Fruit fly (Drosophila melanogaster) Kc167 (cell line): ENCODE results near the gene AdipoR.

Experiments
- Myc ChIP-seq: fragments of >200 bp; optimal IDR thresholded peaks from 2 replicates; lab custom pipeline; 2017; ENCODE audit warnings: missing external identifiers
- Sin3A ChIP-seq: fragments of >200 bp; optimal IDR thresholded peaks from 2 replicates; lab custom pipeline; 2018; ENCODE audit warnings: missing external identifiers
- h ChIP-seq: fragments of >200 bp; optimal IDR thresholded peaks from 3 replicates; lab custom pipeline; 2018; ENCODE audit warnings: missing external identifiers
- insv ChIP-seq: fragments of >200 bp; optimal IDR thresholded peaks from 3 replicates; lab custom pipeline; 2018; ENCODE audit warnings: missing external identifiers
- psq ChIP-seq: fragments of >200 bp; optimal IDR thresholded peaks from 2 replicates; lab custom pipeline; 2017; ENCODE audit warnings: missing external identifiers
- ttk ChIP-seq: sonication (Bioruptor generic); optimal IDR thresholded peaks from 2 replicates; lab custom pipeline; 2017; ENCODE audit warnings: missing external identifiers

The AdipoR gene

dm6 chr3R:22576979-22577378, 29.3 kb upstream of the AdipoR start:
- TF ChIP-seq h (lab: Kevin White, UChicago): no peak

- no peak for TF ChIP-seq psq (lab: Kevin White, UChicago)
- no peak for TF ChIP-seq ttk (lab: Kevin White, UChicago)
- TF ChIP-seq Myc (lab: Kevin White, UChicago): no peak
- TF ChIP-seq Sin3A: no peak
- TF ChIP-seq h (lab: Kevin White, UChicago): no peak
- TF ChIP-seq insv: no peak
Observed at dm6 chr3R:22576096-22576697, 28.6 kb upstream of the AdipoR start.

- no peak for TF ChIP-seq ttk (lab: Kevin White, UChicago)
- TF ChIP-seq Myc (lab: Kevin White, UChicago): no peak
- no peak for TF ChIP-seq h (lab: Kevin White, UChicago)
- TF ChIP-seq insv: no peak
- no peak for TF ChIP-seq psq (lab: Kevin White, UChicago)
- TF ChIP-seq Sin3A: no peak
Observed at dm6 chr3R:22573590-22573989, 25.9 kb upstream of the AdipoR start.

- TF ChIP-seq ttk (lab: Kevin White, UChicago): no peak
- TF ChIP-seq psq (lab: Kevin White, UChicago): no peak
- TF ChIP-seq Sin3A: no peak
- TF ChIP-seq insv: no peak
- TF ChIP-seq h (lab: Kevin White, UChicago): no peak
- TF ChIP-seq Myc (lab: Kevin White, UChicago): no peak
Observed at dm6 chr3R:22569888-22570287, 22.2 kb upstream of the AdipoR start, which contains the start of gene CG33110. Gene CG33110 (plus strand): TSS chr3R:22570188.

dm6 chr3R:22568508-22568907, 20.9 kb upstream of the AdipoR start:
- TF ChIP-seq Sin3A: no peak
- TF ChIP-seq ttk (lab: Kevin White, UChicago): no peak
- no peak for TF ChIP-seq psq (lab: Kevin White, UChicago)
- TF ChIP-seq insv: no peak
- TF ChIP-seq Myc (lab: Kevin White, UChicago): no peak
- TF ChIP-seq h (lab: Kevin White, UChicago): no peak

- no peak for TF ChIP-seq Sin3A
- no peak for TF ChIP-seq ttk (lab: Kevin White, UChicago)
- TF ChIP-seq h (lab: Kevin White, UChicago): no peak
- no peak for TF ChIP-seq insv
- no peak for TF ChIP-seq Myc (lab: Kevin White, UChicago)
- no peak for TF ChIP-seq psq (lab: Kevin White, UChicago)
Observed at dm6 chr3R:22565732-22566131, 18.1 kb upstream of the AdipoR start.

- TF ChIP-seq Sin3A (no peak), ttk (lab: Kevin White, UChicago) (no peak), insv (no peak), Myc (lab: Kevin White, UChicago) (no peak), h (lab: Kevin White, UChicago) (no peak), psq (lab: Kevin White, UChicago) (no peak)
Observed at dm6 chr3R:22564707-22565106, 17.1 kb upstream of the AdipoR start.

dm6 chr3R:22564076-22564475, 16.4 kb upstream of the AdipoR start:
- TF ChIP-seq psq (lab: Kevin White, UChicago) (no peak), h (lab: Kevin White, UChicago) (no peak), ttk (lab: Kevin White, UChicago) (no peak), Sin3A (no peak), insv (no peak), Myc (lab: Kevin White, UChicago) (no peak)

- no peak for TF ChIP-seq psq (lab: Kevin White, UChicago)
- TF ChIP-seq h (lab: Kevin White, UChicago): no peak
- TF ChIP-seq insv: no peak
- TF ChIP-seq Sin3A: no peak
- no peak for TF ChIP-seq Myc (lab: Kevin White, UChicago)
- no peak for TF ChIP-seq ttk (lab: Kevin White, UChicago)
Observed at dm6 chr3R:22562502-22562901, 14.9 kb upstream of the AdipoR start, which contains the start of gene sit. Gene sit (minus strand): TSS chr3R:22562572.

dm6 chr3R:22560224-22560623, 12.6 kb upstream of the AdipoR start:
- TF ChIP-seq psq (lab: Kevin White, UChicago) (no peak), ttk (lab: Kevin White, UChicago) (no peak), insv (no peak), Sin3A (no peak), Myc (lab: Kevin White, UChicago) (no peak), h (lab: Kevin White, UChicago) (no peak)

- TF ChIP-seq ttk (lab: Kevin White, UChicago) (no peak), Sin3A (no peak), h (lab: Kevin White, UChicago) (no peak), psq (lab: Kevin White, UChicago) (no peak), insv (no peak)
Observed at dm6 chr3R:22558398-22558797, 10.8 kb upstream of the AdipoR start.

dm6 chr3R:22557100-22557741, 9.6 kb upstream of the AdipoR start:
- TF ChIP-seq Myc (lab: Kevin White, UChicago) (no peak), ttk (lab: Kevin White, UChicago) (no peak), Sin3A (no peak), h (lab: Kevin White, UChicago) (no peak), psq (lab: Kevin White, UChicago) (no peak), insv (no peak)
